4 worm cellular contexts compared by ENCODE assay signal in genomic region chrX:3102817-3103216, ce11.
TF ChIP-seq lines count a peak whose summit lies in the region.

No protein-coding gene starts in this region.

TF ChIP-seq in whole organism, L2 larva, 48 proteins besides CTCF, POLR2A, EP300 and RAD21 (continues in another document):
- no peak for TF ChIP-seq ama-1 (optimal IDR thresholded peaks at IDR 0.05; lab: Kevin White, UChicago)
- no peak for TF ChIP-seq snpc-4 (tag; optimal IDR thresholded peaks at IDR 0.05; lab: Kevin White, UChicago)
- no peak for TF ChIP-seq R02D3.7 (tag; optimal IDR thresholded peaks at IDR 0.05; lab: Kevin White, UChicago)
- TF ChIP-seq elt-1 (tag; optimal IDR thresholded peaks at IDR 0.05; lab: Kevin White, UChicago) = no peak
- no peak for TF ChIP-seq egl-27 (tag; optimal IDR thresholded peaks at IDR 0.05; lab: Kevin White, UChicago)
- TF ChIP-seq alr-1 (tag; optimal IDR thresholded peaks at IDR 0.05; lab: Kevin White, UChicago) = no peak
- TF ChIP-seq blmp-1 (tag; optimal IDR thresholded peaks at IDR 0.05; lab: Kevin White, UChicago; ENCODE audit: insufficient read depth) = no peak
- TF ChIP-seq skn-1 (tag; optimal IDR thresholded peaks at IDR 0.05; lab: Kevin White, UChicago) = no peak
- TF ChIP-seq nhr-21 (tag; optimal IDR thresholded peaks at IDR 0.05; lab: Kevin White, UChicago) = no peak
- no peak for TF ChIP-seq unc-62 (GFP tag; optimal IDR thresholded peaks at IDR 0.05; lab: Kevin White, UChicago)
- peak; percentile 15 for TF ChIP-seq fos-1 (tag; optimal IDR thresholded peaks at IDR 0.05; lab: Kevin White, UChicago)
- TF ChIP-seq aly-2 (tag; optimal IDR thresholded peaks at IDR 0.05; lab: Kevin White, UChicago) = no peak
- no peak for TF ChIP-seq ztf-4 (tag; optimal IDR thresholded peaks at IDR 0.05; lab: Kevin White, UChicago)
- TF ChIP-seq lin-13 (GFP tag; optimal IDR thresholded peaks at IDR 0.05; lab: Kevin White, UChicago) = no peak
- peak; percentile 31 for TF ChIP-seq C34F6.9 (tag; optimal IDR thresholded peaks at IDR 0.05; lab: Kevin White, UChicago)
- TF ChIP-seq nhr-25 (tag; optimal IDR thresholded peaks at IDR 0.05; lab: Kevin White, UChicago) = no peak
- no peak for TF ChIP-seq mdl-1 (tag; optimal IDR thresholded peaks at IDR 0.05; lab: Kevin White, UChicago)
- peak; percentile 52 for TF ChIP-seq crh-2 (tag; optimal IDR thresholded peaks at IDR 0.05; lab: Kevin White, UChicago)
- peak; percentile 22 for TF ChIP-seq nhr-129 (tag; optimal IDR thresholded peaks at IDR 0.05; lab: Kevin White, UChicago)
- no peak for TF ChIP-seq sma-3 (GFP tag; optimal IDR thresholded peaks at IDR 0.05; lab: Kevin White, UChicago)
- TF ChIP-seq dmd-4 (tag; optimal IDR thresholded peaks at IDR 0.05; lab: Kevin White, UChicago) = no peak
- no peak for TF ChIP-seq sma-9 (GFP tag; optimal IDR thresholded peaks at IDR 0.05; lab: Kevin White, UChicago)
- TF ChIP-seq sma-9 (tag; optimal IDR thresholded peaks at IDR 0.05; lab: Kevin White, UChicago) = no peak
- TF ChIP-seq nhr-10 (tag; optimal IDR thresholded peaks at IDR 0.05; lab: Kevin White, UChicago) = no peak

TF ChIP-seq in whole organism, L4 larva, 104 proteins besides CTCF, POLR2A, EP300 and RAD21 (continues in another document):
- TF ChIP-seq egl-43 (GFP tag; IDR thresholded peaks at IDR 0.05; lab: Robert Waterston, UW) (peak; percentile 58; the same call in 1 of the 2 replicates), jun-1 (tag; optimal IDR thresholded peaks at IDR 0.05; lab: Kevin White, UChicago) (no peak), skn-1 (tag; optimal IDR thresholded peaks at IDR 0.05; lab: Kevin White, UChicago) (no peak), F26F4.8 (GFP tag; conservative IDR thresholded peaks at IDR 0.05; lab: Robert Waterston, UW) (no peak), nhr-48 (tag; optimal IDR thresholded peaks at IDR 0.05; lab: Kevin White, UChicago) (no peak), T26A8.4 (GFP tag; IDR thresholded peaks at IDR 0.05; lab: Robert Waterston, UW) (peak; percentile 24; the same call in 1 of the 2 replicates), F44E2.7 (GFP tag; IDR thresholded peaks at IDR 0.05; lab: Robert Waterston, UW) (no peak), saeg-2 (GFP tag; IDR thresholded peaks at IDR 0.05; lab: Robert Waterston, UW) (no peak), madf-5 (GFP tag; IDR thresholded peaks at IDR 0.05; lab: Robert Waterston, UW) (no peak), arid-1 (GFP tag; conservative IDR thresholded peaks at IDR 0.05; lab: Robert Waterston, UW) (no peak), lin-29 (GFP tag; IDR thresholded peaks at IDR 0.05; lab: Robert Waterston, UW) (no peak), fos-1 (tag; optimal IDR thresholded peaks at IDR 0.05; lab: Kevin White, UChicago) (no peak), madf-9 (GFP tag; conservative IDR thresholded peaks at IDR 0.05; lab: Robert Waterston, UW) (no peak), dmd-8 (GFP tag; IDR thresholded peaks at IDR 0.05; lab: Robert Waterston, UW) (no peak), php-3 (GFP tag; IDR thresholded peaks at IDR 0.05; lab: Robert Waterston, UW) (0 out of 2 replicates have a peak, but pooled peaks have one; percentile 7), pha-4 (GFP tag; IDR thresholded peaks at IDR 0.05; lab: Robert Waterston, UW) (no peak), pha-4 (tag; optimal IDR thresholded peaks at IDR 0.05; lab: Kevin White, UChicago) (no peak), ceh-20 (GFP tag; IDR thresholded peaks at IDR 0.05; lab: Robert Waterston, UW) (no peak), aly-2 (tag; optimal IDR thresholded peaks at IDR 0.05; lab: Kevin White, UChicago) (no peak), F37D6.2 (tag; optimal IDR thresholded peaks at IDR 0.05; lab: Kevin White, UChicago) (no peak), ceh-62 (tag; optimal IDR thresholded peaks at IDR 0.05; lab: Kevin White, UChicago) (no peak), duxl-1 (tag; optimal IDR thresholded peaks at IDR 0.05; lab: Kevin White, UChicago; ENCODE audit: poor library complexity) (no peak), nhr-6 (tag; optimal IDR thresholded peaks at IDR 0.05; lab: Kevin White, UChicago) (peak; percentile 35), ztf-11 (tag; optimal IDR thresholded peaks at IDR 0.05; lab: Kevin White, UChicago) (no peak), set-16 (GFP tag; IDR thresholded peaks at IDR 0.05; lab: Robert Waterston, UW) (peak; percentile 50; the same call in 1 of the 2 replicates)

TF ChIP-seq in whole organism, late embryonic, 69 proteins besides CTCF, POLR2A, EP300 and RAD21:
- TF ChIP-seq unc-86 (tag; optimal IDR thresholded peaks at IDR 0.05; lab: Kevin White, UChicago) (no peak), elt-2 (tag; optimal IDR thresholded peaks at IDR 0.05; lab: Kevin White, UChicago) (no peak), nfya-1 (tag; optimal IDR thresholded peaks at IDR 0.05; lab: Kevin White, UChicago) (peak; percentile 55), unc-55 (GFP tag; optimal IDR thresholded peaks at IDR 0.05; lab: Kevin White, UChicago) (peak; percentile 20), ceh-34 (tag; optimal IDR thresholded peaks at IDR 0.05; lab: Kevin White, UChicago) (peak; percentile 8), tbx-2 (tag; optimal IDR thresholded peaks at IDR 0.05; lab: Kevin White, UChicago) (peak; percentile 59), K02D7.2 (tag; optimal IDR thresholded peaks at IDR 0.05; lab: Kevin White, UChicago) (no peak), ceh-31 (tag; optimal IDR thresholded peaks at IDR 0.05; lab: Kevin White, UChicago) (peak; percentile 15), ets-4 (tag; optimal IDR thresholded peaks at IDR 0.05; lab: Kevin White, UChicago) (no peak), ceh-6 (GFP tag; optimal IDR thresholded peaks at IDR 0.05; lab: Kevin White, UChicago) (peak; percentile 33), ceh-48 (tag; optimal IDR thresholded peaks at IDR 0.05; lab: Kevin White, UChicago) (peak; percentile 60)

TF ChIP-seq in whole organism, mixed stage, embryonic, 35 proteins besides CTCF, POLR2A, EP300 and RAD21:
- peak; percentile 13 for TF ChIP-seq ceh-83 (GFP tag; optimal IDR thresholded peaks at IDR 0.05; lab: Kevin White, UChicago)
- TF ChIP-seq cnd-1 (tag; optimal IDR thresholded peaks at IDR 0.05; lab: Kevin White, UChicago) = peak; percentile 57
- no peak for TF ChIP-seq lin-13 (tag; optimal IDR thresholded peaks at IDR 0.05; lab: Kevin White, UChicago)
- TF ChIP-seq flh-1 (GFP tag; optimal IDR thresholded peaks at IDR 0.05; lab: Kevin White, UChicago) = no peak
- no peak for TF ChIP-seq unc-120 (tag; optimal IDR thresholded peaks at IDR 0.05; lab: Kevin White, UChicago; ENCODE audit: poor library complexity, severe bottlenecking)
- TF ChIP-seq bed-3 (GFP tag; optimal IDR thresholded peaks at IDR 0.05; lab: Kevin White, UChicago) = no peak
- no peak for TF ChIP-seq lsy-2 (tag; optimal IDR thresholded peaks at IDR 0.05; lab: Kevin White, UChicago)
- no peak for TF ChIP-seq nhr-12 (tag; optimal IDR thresholded peaks at IDR 0.05; lab: Kevin White, UChicago)
- TF ChIP-seq elt-1 (tag; optimal IDR thresholded peaks at IDR 0.05; lab: Kevin White, UChicago; ENCODE audit: borderline replicate concordance, insufficient read depth) = no peak
- TF ChIP-seq ham-2 (GFP tag; optimal IDR thresholded peaks at IDR 0.05; lab: Kevin White, UChicago) = peak; percentile 25
- TF ChIP-seq mab-5 (tag; optimal IDR thresholded peaks at IDR 0.05; lab: Kevin White, UChicago) = no peak
- no peak for TF ChIP-seq blmp-1 (tag; optimal IDR thresholded peaks at IDR 0.05; lab: Kevin White, UChicago)
- TF ChIP-seq pha-4 (tag; optimal IDR thresholded peaks at IDR 0.05; lab: Kevin White, UChicago) = peak; percentile 32
- TF ChIP-seq M03D4.4 (tag; optimal IDR thresholded peaks at IDR 0.05; lab: Kevin White, UChicago) = peak; percentile 54
- TF ChIP-seq hlh-1 (tag; optimal IDR thresholded peaks at IDR 0.05; lab: Kevin White, UChicago) = no peak
- TF ChIP-seq zip-8 (tag; optimal IDR thresholded peaks at IDR 0.05; lab: Kevin White, UChicago) = no peak
- no peak for TF ChIP-seq ces-1 (GFP tag; optimal IDR thresholded peaks at IDR 0.05; lab: Kevin White, UChicago)
- no peak for TF ChIP-seq nhr-28 (tag; optimal IDR thresholded peaks at IDR 0.05; lab: Kevin White, UChicago)
- no peak for TF ChIP-seq mep-1 (tag; optimal IDR thresholded peaks at IDR 0.05; lab: Kevin White, UChicago)
- TF ChIP-seq sptf-1 (tag; optimal IDR thresholded peaks at IDR 0.05; lab: Kevin White, UChicago) = peak; percentile 62
- TF ChIP-seq unc-39 (tag; optimal IDR thresholded peaks at IDR 0.05; lab: Kevin White, UChicago) = no peak
- TF ChIP-seq mls-2 (tag; optimal IDR thresholded peaks at IDR 0.05; lab: Kevin White, UChicago) = peak; percentile 79
- TF ChIP-seq drap-1 (GFP tag; optimal IDR thresholded peaks at IDR 0.05; lab: Kevin White, UChicago) = no peak
- TF ChIP-seq ztf-11 (tag; optimal IDR thresholded peaks at IDR 0.05; lab: Kevin White, UChicago) = no peak
- no peak for TF ChIP-seq tbx-8 (GFP tag; optimal IDR thresholded peaks at IDR 0.05; lab: Kevin White, UChicago)
- peak; percentile 21 for TF ChIP-seq lin-32 (GFP tag; optimal IDR thresholded peaks at IDR 0.05; lab: Kevin White, UChicago)
- no peak for TF ChIP-seq sem-2 (GFP tag; optimal IDR thresholded peaks at IDR 0.05; lab: Kevin White, UChicago)
- no peak for TF ChIP-seq ceh-43 (GFP tag; optimal IDR thresholded peaks at IDR 0.05; lab: Kevin White, UChicago)
- TF ChIP-seq elt-3 (tag; optimal IDR thresholded peaks at IDR 0.05; lab: Kevin White, UChicago) = no peak
- TF ChIP-seq ceh-39 (tag; optimal IDR thresholded peaks at IDR 0.05; lab: Kevin White, UChicago) = peak; percentile 18
- no peak for TF ChIP-seq unc-62 (GFP tag; optimal IDR thresholded peaks at IDR 0.05; lab: Kevin White, UChicago)
- TF ChIP-seq nhr-76 (tag; optimal IDR thresholded peaks at IDR 0.05; lab: Kevin White, UChicago) = no peak
- no peak for TF ChIP-seq nhr-2 (tag; optimal IDR thresholded peaks at IDR 0.05; lab: Kevin White, UChicago)
- no peak for TF ChIP-seq snpc-4 (tag; optimal IDR thresholded peaks at IDR 0.05; lab: Kevin White, UChicago)
- no peak for TF ChIP-seq nhr-237 (tag; optimal IDR thresholded peaks at IDR 0.05; lab: Kevin White, UChicago)
